Worm (Caenorhabditis elegans) whole organism, L3 larva: ENCODE measurements around the gene F11C1.10.

Source experiments
- aly-2 ChIP-seq: fragments of 150-350 bp; optimal IDR thresholded peaks from 2 replicates; lab custom pipeline; 2014; ENCODE audit warnings: missing biosample characterization, missing genetic modification characterization
- lsy-12 ChIP-seq: sonication (generic microtip); optimal IDR thresholded peaks from 2 replicates; lab custom pipeline; 2016; ENCODE audit warnings: mild to moderate bottlenecking, missing genetic modification characterization, missing compliant biosample characterization
- nhr-11 ChIP-seq: fragments of 150-350 bp; optimal IDR thresholded peaks from 2 replicates; lab custom pipeline; 2014; ENCODE audit warnings: missing biosample characterization, missing genetic modification characterization
- nhr-23 ChIP-seq: fragments of 150-350 bp; optimal IDR thresholded peaks from 2 replicates; lab custom pipeline; 2014; ENCODE audit warnings: missing biosample characterization, missing genetic modification reagents, missing genetic modification characterization
- nhr-237 ChIP-seq: fragments of 150-350 bp; optimal IDR thresholded peaks from 2 replicates; lab custom pipeline; 2014; ENCODE audit warnings: missing biosample characterization, missing genetic modification characterization
- nhr-77 ChIP-seq: fragments of 150-350 bp; optimal IDR thresholded peaks from 2 replicates; lab custom pipeline; 2014; ENCODE audit warnings: missing biosample characterization, missing genetic modification characterization
- pha-4 ChIP-seq: fragments of 150-350 bp; optimal IDR thresholded peaks from 2 replicates; lab custom pipeline; 2014; ENCODE audit warnings: missing biosample characterization, missing genetic modification reagents, missing genetic modification characterization
- skn-1 ChIP-seq: fragments of 150-350 bp; optimal IDR thresholded peaks from 2 replicates; lab custom pipeline; 2014; ENCODE audit warnings: missing biosample characterization, missing genetic modification characterization
- ztf-11 ChIP-seq: fragments of 150-350 bp; optimal IDR thresholded peaks from 2 replicates; lab custom pipeline; 2014; ENCODE audit warnings: missing biosample characterization, missing genetic modification characterization

DNA sequence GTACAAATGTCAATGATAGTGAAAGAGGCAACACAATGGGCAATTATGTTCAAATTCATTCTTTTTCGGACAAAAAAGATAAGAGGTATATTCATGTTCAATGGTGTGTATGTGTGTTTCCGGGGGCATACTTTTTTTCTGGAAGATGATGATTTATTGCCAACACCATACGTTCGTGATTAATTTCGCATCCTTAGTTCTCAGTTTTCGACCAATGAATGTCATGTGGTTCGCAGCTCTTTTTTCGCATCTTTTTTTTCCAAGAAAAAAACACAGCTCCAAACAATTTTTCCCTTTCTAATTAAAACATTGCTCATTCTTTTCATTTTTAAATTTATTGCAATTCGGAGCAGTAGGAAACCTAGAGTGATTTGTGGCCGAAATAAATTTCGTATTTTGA is 48.1 kb upstream of the F11C1.10 start:
- TF ChIP-seq aly-2 (tag; lab: Kevin White, UChicago) (no peak), skn-1 (tag; lab: Kevin White, UChicago) (no peak), nhr-237 (tag; lab: Kevin White, UChicago) (no peak), pha-4 (tag; lab: Kevin White, UChicago) (no peak), ztf-11 (no peak), nhr-23 (no peak), lsy-12 (no peak), nhr-77 (tag; lab: Kevin White, UChicago) (no peak), nhr-11 (no peak)
